Worm (Caenorhabditis elegans) whole organism, L2 larva: Measurements from ENCODE around the gene srbc-57.

Experiments used
- C34F6.9 ChIP-seq: fragments of 150-350 bp; optimal IDR thresholded peaks from 2 replicates; lab custom pipeline; 2014; ENCODE audit warnings: missing biosample characterization, missing genetic modification characterization
- aly-2 ChIP-seq: fragments of 150-350 bp; optimal IDR thresholded peaks from 2 replicates; lab custom pipeline; 2014; ENCODE audit warnings: missing biosample characterization, missing genetic modification characterization
- ceh-82 ChIP-seq: fragments of 150-350 bp; optimal IDR thresholded peaks from 2 replicates; lab custom pipeline; 2014; ENCODE audit warnings: missing biosample characterization, missing genetic modification characterization
- dmd-4 ChIP-seq: sonication (generic microtip); optimal IDR thresholded peaks from 2 replicates; lab custom pipeline; 2017; ENCODE audit warnings: missing biosample characterization, missing genetic modification characterization
- elt-1 ChIP-seq: fragments of 150-350 bp; optimal IDR thresholded peaks from 2 replicates; lab custom pipeline; 2014; ENCODE audit warnings: missing biosample characterization, missing genetic modification characterization
- fos-1 ChIP-seq: fragments of 150-350 bp; optimal IDR thresholded peaks from 2 replicates; lab custom pipeline; 2014; ENCODE audit warnings: missing biosample characterization, missing genetic modification characterization
- lsy-2 ChIP-seq, 2 experiments: fragments of 150-350 bp in 1 of 2; sonication (generic microtip) in 1 of 2; optimal IDR thresholded peaks; 2 replicates each; lab custom pipeline; 2014 to 2017; ENCODE audit warnings: missing biosample characterization in 2 of 2, missing genetic modification characterization in 2 of 2
- mab-5 ChIP-seq: fragments of 150-350 bp; optimal IDR thresholded peaks from 2 replicates; lab custom pipeline; 2014; ENCODE audit warnings: missing biosample characterization, missing genetic modification characterization
- mdl-1 ChIP-seq, 2 experiments: fragments of 150-350 bp in 1 of 2; sonication (generic microtip) in 1 of 2; optimal IDR thresholded peaks; 2 replicates each; lab custom pipeline; 2017; ENCODE audit warnings: missing biosample characterization in 2 of 2, missing genetic modification characterization in 2 of 2
- nhr-25 ChIP-seq: fragments of 150-350 bp; sonication (generic microtip); optimal IDR thresholded peaks from 3 replicates; lab custom pipeline; 2014; ENCODE audit warnings: missing biosample characterization, missing genetic modification characterization
- sma-3 ChIP-seq: sonication (generic microtip); optimal IDR thresholded peaks from 2 replicates; lab custom pipeline; 2016; ENCODE audit warnings: missing genetic modification reagents, missing genetic modification characterization, missing compliant biosample characterization
- sma-9 ChIP-seq, 2 experiments: fragments of 150-350 bp in 1 of 2; sonication (generic microtip) in 1 of 2; optimal IDR thresholded peaks; 2 replicates each; lab custom pipeline; 2014 to 2016; ENCODE audit warnings: missing genetic modification characterization in 2 of 2, mild to moderate bottlenecking in 1 of 2, missing biosample characterization in 1 of 2, missing compliant biosample characterization in 1 of 2, missing genetic modification reagents in 1 of 2, moderate library complexity in 1 of 2

Gene srbc-57

DNA sequence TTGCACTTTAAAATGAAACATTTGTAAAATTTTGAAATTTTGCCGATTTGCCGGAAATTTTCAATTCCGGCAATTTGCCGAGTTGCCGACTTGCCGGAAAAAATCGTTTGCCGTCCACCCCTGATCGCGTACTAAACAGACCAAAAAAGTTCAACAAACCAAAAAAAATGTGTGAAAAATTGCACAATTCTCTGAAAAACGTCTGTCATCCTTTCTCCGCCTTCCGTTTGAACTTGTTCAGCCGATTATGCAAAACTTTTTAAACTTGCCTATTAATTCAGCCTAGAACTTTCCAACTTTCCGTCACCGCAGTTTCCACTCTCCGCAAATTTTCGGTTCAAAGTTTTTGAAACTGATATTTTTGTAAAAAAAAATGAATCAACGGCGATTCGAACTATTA lies 44.2 kb downstream of the srbc-57 start, which contains the start of gene B0554.5:
Gene B0554.5 (plus strand): TSS at position 301 of the 400 bp plus-strand sequence.
- TF ChIP-seq sma-3 (GFP tag; lab: Kevin White, UChicago) (no peak), mab-5 (tag; lab: Kevin White, UChicago) (no peak)
- TF ChIP-seq, all 48 proteins: peak for 0

DNA sequence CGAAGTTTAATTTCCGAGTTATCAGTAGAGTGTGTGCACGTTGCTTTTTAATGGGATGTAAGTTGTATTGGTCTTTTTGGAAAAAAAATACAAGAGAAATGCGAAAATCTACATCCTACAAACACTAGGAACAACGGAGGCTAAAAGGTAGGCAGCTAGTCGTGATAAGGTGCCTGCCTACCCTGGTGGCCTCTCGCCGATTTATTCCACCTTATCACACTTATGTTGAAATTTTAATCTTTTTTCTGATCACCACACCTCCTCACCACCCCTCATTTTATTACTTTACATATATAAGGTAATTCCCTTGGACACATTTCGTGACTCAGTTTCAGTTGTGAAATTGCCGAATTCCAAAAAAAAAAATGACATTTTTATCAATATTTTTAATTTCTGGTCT lies 46.2 kb downstream of the srbc-57 start, which contains the start of gene dod-20:
Gene dod-20 (plus strand): TSS at position 301 of the 400 bp plus-strand sequence.
- TF ChIP-seq ceh-82 (tag; lab: Kevin White, UChicago) (no peak), fos-1 (tag; lab: Kevin White, UChicago) (peak; percentile 17), C34F6.9 (tag; lab: Kevin White, UChicago) (no peak), nhr-25 (tag; lab: Kevin White, UChicago) (no peak), mdl-1 (tag; optimal IDR thresholded peaks at IDR 0.05; lab: Kevin White, UChicago) (no peak), lsy-2 (tag; optimal IDR thresholded peaks at IDR 0.05; lab: Kevin White, UChicago) (no peak)

DNA sequence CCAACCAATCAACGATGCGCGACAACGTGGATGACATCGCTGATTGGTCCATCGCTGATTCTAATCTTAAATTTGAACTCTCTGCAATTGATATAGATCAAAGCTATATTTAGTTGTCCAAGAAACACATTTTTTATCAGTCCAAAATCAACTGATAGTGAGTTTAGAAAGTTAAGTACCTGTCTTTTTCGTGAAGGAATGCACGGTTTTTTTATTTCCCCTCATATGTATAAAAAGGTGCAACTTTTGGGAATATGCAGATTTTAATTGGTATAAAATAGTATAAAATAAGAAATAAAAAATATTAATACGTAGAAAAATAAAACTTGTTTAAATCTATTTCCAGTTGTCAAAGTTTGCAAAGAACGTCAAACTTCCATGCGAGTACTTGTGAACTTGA lies 49.9 kb downstream of the srbc-57 start, which contains the start of gene Y39D8A.1:
Gene Y39D8A.1 (plus strand): TSS at position 301 of the 400 bp plus-strand sequence.
- no peak for TF ChIP-seq dmd-4 (tag; lab: Kevin White, UChicago)
- no peak for TF ChIP-seq elt-1

DNA sequence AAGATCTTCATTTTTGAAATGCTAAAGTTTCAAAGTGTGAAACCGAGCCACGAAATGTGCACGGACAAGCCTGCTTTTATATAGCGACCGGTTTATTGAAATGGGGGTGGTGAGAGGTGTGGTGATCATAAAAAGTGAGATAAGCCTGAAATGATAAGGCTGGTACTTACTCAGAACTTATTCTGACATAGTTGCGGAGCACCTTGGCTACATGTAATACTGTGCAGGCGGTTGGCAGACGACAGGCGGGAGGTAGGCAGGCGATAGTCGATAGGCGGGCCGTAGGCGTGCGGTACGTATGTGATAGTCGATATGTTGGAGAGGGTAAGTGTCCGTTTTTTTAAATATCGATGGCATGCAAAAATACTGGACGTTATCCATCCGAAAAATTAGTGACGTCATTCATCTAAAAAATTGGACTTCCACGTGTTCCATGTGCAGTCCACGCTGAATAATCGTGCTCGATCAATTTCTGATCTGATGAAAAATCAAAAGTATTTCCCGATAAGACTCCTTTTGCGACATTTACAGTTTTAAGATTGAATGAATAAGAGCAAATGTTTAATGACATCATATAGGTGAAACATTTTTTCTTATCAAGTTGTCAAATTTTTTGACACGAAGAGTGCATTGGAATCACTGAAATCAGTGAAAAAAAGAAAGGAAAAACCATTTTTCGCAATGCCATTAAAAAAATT lies 50.6 kb downstream of the srbc-57 start, which contains the start of gene irg-8:
Gene irg-8 (minus strand): TSS at position 51 of the 698 bp plus-strand sequence.
- peak; percentile 54 for TF ChIP-seq fos-1 (tag; lab: Kevin White, UChicago)
- peak; percentile 31 for TF ChIP-seq sma-9 (GFP tag; optimal IDR thresholded peaks at IDR 0.05; lab: Kevin White, UChicago)
- no peak for TF ChIP-seq sma-9 (tag; optimal IDR thresholded peaks at IDR 0.05; lab: Kevin White, UChicago)
- TF ChIP-seq aly-2 (tag; lab: Kevin White, UChicago), result no peak
